Worm (Caenorhabditis elegans) whole organism, L4 larva: Measurements from ENCODE around the gene F35G12.7.

ENCODE experiments used
- F37D6.2 ChIP-seq: sonication (generic microtip); optimal IDR thresholded peaks from 2 replicates; lab custom pipeline; 2016; ENCODE audit warnings: mild to moderate bottlenecking, missing genetic modification characterization, missing compliant biosample characterization
- R02D3.7 ChIP-seq: fragments of 150-350 bp; sonication (generic microtip); optimal IDR thresholded peaks from 3 replicates; lab custom pipeline; 2014; ENCODE audit warnings: missing biosample characterization, missing genetic modification characterization
- T20F7.1 ChIP-seq: fragments of 200-800 bp; sonication (Bioruptor generic); optimal IDR thresholded peaks from 2 replicates; lab custom pipeline; 2018; ENCODE audit warnings: mild to moderate bottlenecking, missing genetic modification characterization, missing compliant biosample characterization
- T26A8.4 ChIP-seq: fragments of 200-800 bp; sonication (Bioruptor generic); IDR thresholded peaks from 2 replicates; pipeline ENCODE4 v1.3.6; 2022; ENCODE audit warnings: missing genetic modification characterization, missing compliant biosample characterization
- Y48G9A.11 ChIP-seq: fragments of 200-800 bp; sonication (Bioruptor generic); IDR thresholded peaks from 2 replicates; pipeline ENCODE4 v1.3.6; 2022; ENCODE audit warnings: missing genetic modification reagents, missing genetic modification characterization, missing compliant biosample characterization
- Y5F2A.4 ChIP-seq: fragments of 200-800 bp; sonication (Bioruptor generic); optimal IDR thresholded peaks from 2 replicates; lab custom pipeline; 2018; ENCODE audit warnings: mild to moderate bottlenecking, missing genetic modification characterization, missing compliant biosample characterization
- aha-1 ChIP-seq: fragments of 150-350 bp; peaks from one replicate; lab custom pipeline; 2014; ENCODE audit warnings: missing biosample characterization, missing genetic modification characterization
- aly-2 ChIP-seq: sonication (generic microtip); optimal IDR thresholded peaks from 2 replicates; lab custom pipeline; 2018; ENCODE audit warnings: missing biosample characterization, missing genetic modification characterization
- ama-1 ChIP-seq: fragments of 150-350 bp; optimal IDR thresholded peaks from 2 replicates; lab custom pipeline; 2014; ENCODE audit warnings: inconsistent platforms, mixed read lengths
- attf-4 ChIP-seq: sonication (generic microtip); optimal IDR thresholded peaks from 3 replicates; lab custom pipeline; 2017; ENCODE audit warnings: missing biosample characterization, missing genetic modification characterization
- ceh-28 ChIP-seq: fragments of 150-350 bp; optimal IDR thresholded peaks from 2 replicates; lab custom pipeline; 2014; ENCODE audit warnings: missing biosample characterization, missing genetic modification reagents, missing genetic modification characterization
- ceh-32 ChIP-seq: sonication (generic microtip); optimal IDR thresholded peaks from 2 replicates; lab custom pipeline; 2016; ENCODE audit warnings: mild to moderate bottlenecking, missing genetic modification characterization, missing compliant biosample characterization; ENCODE audit not compliant: poor library complexity
- ceh-44 ChIP-seq: fragments of 200-800 bp; sonication (Bioruptor generic); IDR thresholded peaks from 2 replicates; pipeline ENCODE4 v1.3.6; 2022; ENCODE audit warnings: missing genetic modification reagents, missing genetic modification characterization, missing compliant biosample characterization
- ceh-82 ChIP-seq: sonication (generic microtip); optimal IDR thresholded peaks from 2 replicates; lab custom pipeline; 2017; ENCODE audit warnings: missing biosample characterization, missing genetic modification characterization
- cey-2 ChIP-seq: sonication (generic microtip); optimal IDR thresholded peaks from 3 replicates; lab custom pipeline; 2017; ENCODE audit warnings: missing genetic modification characterization, mild to moderate bottlenecking, missing compliant biosample characterization, antibody characterized with exemption, borderline replicate concordance; ENCODE audit not compliant: insufficient read depth
- daf-19 ChIP-seq: fragments of 200-800 bp; sonication (Bioruptor generic); conservative IDR thresholded peaks from 2 replicates; pipeline ENCODE4 v1.3.6; 2022; ENCODE audit warnings: missing genetic modification characterization, missing compliant biosample characterization
- daf-8 ChIP-seq: fragments of 200-800 bp; sonication (Bioruptor generic); IDR thresholded peaks from 2 replicates; pipeline ENCODE4 v1.3.6; 2022; ENCODE audit warnings: missing genetic modification characterization, missing compliant biosample characterization
- dmd-9 ChIP-seq: fragments of 200-800 bp; sonication (Bioruptor generic); IDR thresholded peaks from 2 replicates; pipeline ENCODE4 v1.3.6; 2022; ENCODE audit warnings: missing genetic modification reagents, missing genetic modification characterization, missing compliant biosample characterization
- dpl-1 ChIP-seq: fragments of 150-350 bp; optimal IDR thresholded peaks from 2 replicates; lab custom pipeline; 2014; ENCODE audit warnings: missing biosample characterization, missing genetic modification reagents, missing genetic modification characterization
- egl-27 ChIP-seq: sonication (generic microtip); optimal IDR thresholded peaks from 3 replicates; lab custom pipeline; 2017; ENCODE audit warnings: missing biosample characterization, missing genetic modification reagents, missing genetic modification characterization
- egl-43 ChIP-seq: fragments of 200-800 bp; sonication (Bioruptor generic); IDR thresholded peaks from 2 replicates; pipeline ENCODE4 v1.3.6; 2022; ENCODE audit warnings: missing genetic modification reagents, missing genetic modification characterization, missing compliant biosample characterization
- fos-1 ChIP-seq: fragments of 150-350 bp; optimal IDR thresholded peaks from 2 replicates; lab custom pipeline; 2014; ENCODE audit warnings: missing biosample characterization, missing genetic modification characterization
- hif-1 ChIP-seq, 2 experiments: sonication (generic microtip); optimal IDR thresholded peaks; 2 replicates each; lab custom pipeline; 2016 to 2017; ENCODE audit warnings: missing compliant biosample characterization in 2 of 2, missing genetic modification characterization in 2 of 2, missing genetic modification reagents in 2 of 2, missing genotype in 2 of 2, mild to moderate bottlenecking in 1 of 2
- hlh-11 ChIP-seq: fragments of 200-800 bp; sonication (Bioruptor generic); optimal IDR thresholded peaks from 2 replicates; lab custom pipeline; 2018; ENCODE audit warnings: mild to moderate bottlenecking, missing genetic modification characterization, missing compliant biosample characterization
- hmg-1.1 ChIP-seq: fragments of 200-800 bp; sonication (Bioruptor generic); IDR thresholded peaks from 2 replicates; pipeline ENCODE4 v1.3.6; 2022; ENCODE audit warnings: missing genetic modification reagents, missing genetic modification characterization, missing compliant biosample characterization
- lim-7 ChIP-seq: fragments of 200-800 bp; sonication (Bioruptor generic); IDR thresholded peaks from 2 replicates; pipeline ENCODE4 v1.3.6; 2022; ENCODE audit warnings: missing genetic modification characterization, missing compliant biosample characterization
- lin-13 ChIP-seq: fragments of 150-350 bp; optimal IDR thresholded peaks from 2 replicates; lab custom pipeline; 2014; ENCODE audit warnings: missing biosample characterization, missing genetic modification reagents, missing genetic modification characterization
- lin-15B ChIP-seq: fragments of 150-350 bp; sonication (generic microtip); optimal IDR thresholded peaks from 3 replicates; lab custom pipeline; 2014; ENCODE audit warnings: missing biosample characterization, missing genetic modification characterization
- lin-29 ChIP-seq: fragments of 200-800 bp; sonication (Bioruptor generic); IDR thresholded peaks from 2 replicates; pipeline ENCODE4 v1.3.6; 2022; ENCODE audit warnings: missing genetic modification reagents, missing genetic modification characterization, missing compliant biosample characterization
- lin-39 ChIP-seq: fragments of 150-350 bp; optimal IDR thresholded peaks from 2 replicates; lab custom pipeline; 2014; ENCODE audit warnings: missing biosample characterization, missing genetic modification reagents, missing genetic modification characterization
- lir-3 ChIP-seq: sonication (generic microtip); optimal IDR thresholded peaks from 2 replicates; lab custom pipeline; 2016; ENCODE audit warnings: mild to moderate bottlenecking, missing genetic modification characterization, missing compliant biosample characterization
- mdl-1 ChIP-seq, 2 experiments: fragments of 150-350 bp in 1 of 2; sonication (generic microtip) in 1 of 2; optimal IDR thresholded peaks; 2 replicates each; lab custom pipeline; 2014 to 2017; ENCODE audit warnings: missing biosample characterization in 2 of 2, missing genetic modification characterization in 2 of 2
- mep-1 ChIP-seq: fragments of 150-350 bp; sonication (generic microtip); optimal IDR thresholded peaks from 3 replicates; lab custom pipeline; 2014; ENCODE audit warnings: missing biosample characterization, missing genetic modification characterization
- mes-2 ChIP-seq: sonication (generic microtip); optimal IDR thresholded peaks from 2 replicates; lab custom pipeline; 2016; ENCODE audit warnings: missing genotype, mild to moderate bottlenecking, missing genetic modification characterization, missing compliant biosample characterization; ENCODE audit not compliant: poor library complexity, severe bottlenecking
- mxl-2 ChIP-seq: fragments of 200-800 bp; sonication (Bioruptor generic); conservative IDR thresholded peaks from 2 replicates; pipeline ENCODE4 v1.3.6; 2022; ENCODE audit warnings: missing genetic modification reagents, missing genetic modification characterization, missing compliant biosample characterization
- nhr-111 ChIP-seq: fragments of 200-800 bp; sonication (Bioruptor generic); optimal IDR thresholded peaks from 2 replicates; lab custom pipeline; 2018; ENCODE audit warnings: mild to moderate bottlenecking, missing genetic modification characterization, missing compliant biosample characterization
- nhr-28 ChIP-seq: fragments of 150-350 bp; optimal IDR thresholded peaks from 2 replicates; lab custom pipeline; 2014; ENCODE audit warnings: missing biosample characterization, missing genetic modification characterization
- nhr-41 ChIP-seq: fragments of 200-800 bp; sonication (Bioruptor generic); IDR thresholded peaks from 2 replicates; pipeline ENCODE4 v1.3.6; 2022; ENCODE audit warnings: missing genetic modification reagents, missing genetic modification characterization, missing compliant biosample characterization
- nhr-48 ChIP-seq: sonication (generic microtip); optimal IDR thresholded peaks from 2 replicates; lab custom pipeline; 2016; ENCODE audit warnings: mild to moderate bottlenecking, missing genetic modification characterization, missing compliant biosample characterization
- nhr-77 ChIP-seq: fragments of 150-350 bp; optimal IDR thresholded peaks from 2 replicates; lab custom pipeline; 2014; ENCODE audit warnings: missing biosample characterization, missing genetic modification characterization
- php-3 ChIP-seq: fragments of 200-800 bp; sonication (Bioruptor generic); IDR thresholded peaks from 2 replicates; pipeline ENCODE4 v1.3.6; 2022; ENCODE audit warnings: missing genetic modification reagents, missing genetic modification characterization, missing compliant biosample characterization
- pqm-1 ChIP-seq: sonication (generic microtip); optimal IDR thresholded peaks from 2 replicates; lab custom pipeline; 2017; ENCODE audit warnings: missing biosample characterization, missing genetic modification characterization
- saeg-2 ChIP-seq: fragments of 200-800 bp; sonication (Bioruptor generic); IDR thresholded peaks from 2 replicates; pipeline ENCODE4 v1.3.6; 2022; ENCODE audit warnings: missing genetic modification reagents, missing genetic modification characterization, missing compliant biosample characterization
- skn-1 ChIP-seq: fragments of 150-350 bp; optimal IDR thresholded peaks from 2 replicates; lab custom pipeline; 2014; ENCODE audit warnings: missing biosample characterization, missing genetic modification characterization
- snpc-1.2 ChIP-seq: fragments of 200-800 bp; sonication (Bioruptor generic); IDR thresholded peaks from 2 replicates; pipeline ENCODE4 v1.3.6; 2022; ENCODE audit warnings: missing genetic modification reagents, missing genetic modification characterization, missing compliant biosample characterization
- spr-1 ChIP-seq: sonication (generic microtip); optimal IDR thresholded peaks from 2 replicates; lab custom pipeline; 2016; ENCODE audit warnings: mild to moderate bottlenecking, missing genetic modification characterization, missing compliant biosample characterization
- vab-7 ChIP-seq: fragments of 200-800 bp; sonication (Bioruptor generic); IDR thresholded peaks from 2 replicates; pipeline ENCODE4 v1.3.6; 2022; ENCODE audit warnings: missing genetic modification reagents, missing genetic modification characterization, missing compliant biosample characterization
- zfp-3 ChIP-seq: fragments of 200-800 bp; sonication (Bioruptor generic); conservative IDR thresholded peaks from 2 replicates; pipeline ENCODE4 v1.3.6; 2022; ENCODE audit warnings: missing genetic modification reagents, missing genetic modification characterization, missing compliant biosample characterization
- zip-11 ChIP-seq: fragments of 200-800 bp; sonication (Bioruptor generic); IDR thresholded peaks from 2 replicates; pipeline ENCODE4 v1.3.6; 2022; ENCODE audit warnings: missing genetic modification characterization, missing compliant biosample characterization
- zip-2 ChIP-seq: fragments of 150-350 bp; optimal IDR thresholded peaks from 2 replicates; lab custom pipeline; 2014; ENCODE audit warnings: missing biosample characterization, missing genetic modification characterization
- ztf-7 ChIP-seq: fragments of 150-350 bp; optimal IDR thresholded peaks from 2 replicates; lab custom pipeline; 2014; ENCODE audit warnings: missing biosample characterization, missing genetic modification characterization

F35G12.7 gene

DNA sequence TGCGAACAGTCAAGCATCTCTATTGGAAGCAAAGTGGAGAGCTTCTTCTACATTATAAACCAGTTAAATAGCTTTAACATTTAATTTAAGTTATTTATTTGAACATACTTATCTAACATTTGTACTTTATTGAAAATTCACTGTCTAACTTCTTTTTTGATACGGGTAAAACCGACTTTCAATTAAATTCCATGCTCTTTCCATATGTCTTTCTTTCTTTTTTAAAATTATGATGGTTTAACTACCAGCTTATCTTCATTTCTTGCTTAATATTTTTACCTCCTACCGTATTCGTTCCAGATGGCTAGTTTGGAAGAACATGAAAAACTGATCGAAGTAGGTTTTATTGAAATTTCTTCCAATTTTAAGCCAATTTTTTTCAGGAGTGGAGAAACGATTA lies 5.6 kb downstream of the F35G12.7 start, which contains the start of gene F35G12.12:
TSS of gene F35G12.12 (plus strand) at position 301 of the 400 bp plus-strand sequence.
- TF ChIP-seq attf-4: no peak
- no peak for TF ChIP-seq T26A8.4 (GFP tag; lab: Robert Waterston, UW)
- TF ChIP-seq lim-7 (GFP tag; lab: Robert Waterston, UW): no peak
- no peak for TF ChIP-seq ceh-28
- TF ChIP-seq mdl-1 (tag; optimal IDR thresholded peaks at IDR 0.05; lab: Kevin White, UChicago): no peak
- no peak for TF ChIP-seq egl-27 (tag; lab: Kevin White, UChicago)
- TF ChIP-seq, all 104 proteins: peak for 0

DNA sequence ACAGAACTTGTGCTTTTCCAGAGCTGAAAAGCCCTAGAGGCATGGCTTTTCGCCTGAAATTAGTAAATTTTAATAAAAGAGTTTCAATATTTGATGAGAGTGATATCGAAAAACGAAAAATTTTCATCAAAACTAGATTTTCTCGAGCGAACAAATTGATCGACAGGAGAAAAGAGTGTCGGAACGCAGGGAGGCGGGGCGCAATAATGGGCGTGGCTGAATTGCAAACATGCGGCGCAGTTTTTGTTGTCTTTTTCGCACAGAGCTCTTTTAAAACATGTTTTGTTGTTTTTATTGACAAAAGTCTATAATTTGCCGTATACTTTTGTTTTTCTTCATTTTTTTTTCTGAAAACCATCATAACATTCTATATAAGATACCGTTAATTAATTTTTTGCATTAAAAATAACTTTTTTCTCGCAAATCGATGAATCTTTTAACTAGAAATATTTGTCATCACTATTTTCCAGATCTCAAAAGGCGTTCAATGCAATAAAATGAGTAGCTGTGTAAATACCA lies 8.7 kb downstream of the F35G12.7 start, which contains the start of the genes sel-5 and wdr-48:
TSS of gene sel-5 (minus strand) at position 53 of the 519 bp plus-strand sequence.
TSS of gene wdr-48 (plus strand) at position 469 of the 519 bp plus-strand sequence.
- no peak for TF ChIP-seq zip-11 (GFP tag; lab: Robert Waterston, UW)
- TF ChIP-seq nhr-77 (tag; lab: Kevin White, UChicago): no peak
- TF ChIP-seq mxl-2: no peak
- TF ChIP-seq ceh-32 (tag; lab: Kevin White, UChicago): no peak
- no peak for TF ChIP-seq spr-1 (tag; lab: Kevin White, UChicago)
- no peak for TF ChIP-seq ceh-44 (GFP tag; lab: Robert Waterston, UW)
- TF ChIP-seq skn-1 (tag; lab: Kevin White, UChicago): no peak
- TF ChIP-seq hmg-1.1 (GFP tag; lab: Robert Waterston, UW): no peak; the same call in 1 of the 2 replicates
- no peak for TF ChIP-seq fos-1
- TF ChIP-seq F37D6.2 (tag; lab: Kevin White, UChicago): no peak
- no peak for TF ChIP-seq daf-8
- TF ChIP-seq lin-13 (GFP tag; lab: Kevin White, UChicago): no peak
- TF ChIP-seq zip-2 (tag; lab: Kevin White, UChicago): no peak
- no peak for TF ChIP-seq Y5F2A.4 (GFP tag; lab: Kevin White, UChicago)
- TF ChIP-seq egl-27 (tag; lab: Kevin White, UChicago): no peak
- TF ChIP-seq vab-7 (GFP tag; lab: Robert Waterston, UW): no peak
- TF ChIP-seq dpl-1: peak; percentile 47
- TF ChIP-seq hlh-11 (tag; lab: Kevin White, UChicago): no peak
- TF ChIP-seq zfp-3 (GFP tag; lab: Robert Waterston, UW): no peak
- no peak for TF ChIP-seq aly-2
- TF ChIP-seq T26A8.4 (GFP tag; lab: Robert Waterston, UW): no peak
- no peak for TF ChIP-seq nhr-41 (GFP tag; lab: Robert Waterston, UW)
- TF ChIP-seq R02D3.7 (tag; lab: Kevin White, UChicago): no peak
- TF ChIP-seq nhr-111 (GFP tag; lab: Kevin White, UChicago): no peak
- TF ChIP-seq T20F7.1 (GFP tag; lab: Kevin White, UChicago): no peak
- TF ChIP-seq hif-1 (tag; optimal IDR thresholded peaks at IDR 0.05; lab: Kevin White, UChicago): no peak
- TF ChIP-seq lir-3 (tag; lab: Kevin White, UChicago): no peak
- TF ChIP-seq pqm-1: no peak
- no peak for TF ChIP-seq egl-43 (GFP tag; lab: Robert Waterston, UW)
- peak; percentile 66 for TF ChIP-seq mes-2
- no peak for TF ChIP-seq ceh-82 (tag; lab: Kevin White, UChicago)
- no peak for TF ChIP-seq Y48G9A.11 (GFP tag; lab: Robert Waterston, UW)
- no peak for TF ChIP-seq lin-15B (tag; lab: Kevin White, UChicago)
- TF ChIP-seq snpc-1.2 (GFP tag; lab: Robert Waterston, UW): no peak
- no peak for TF ChIP-seq ama-1 (lab: Kevin White, UChicago)
- no peak for TF ChIP-seq cey-2 (tag; lab: Kevin White, UChicago)
- peak; percentile 38 for TF ChIP-seq nhr-28 (tag; lab: Kevin White, UChicago)
- no peak for TF ChIP-seq nhr-48 (tag; lab: Kevin White, UChicago)
- TF ChIP-seq lin-29: no peak
- no peak for TF ChIP-seq dmd-9
- TF ChIP-seq mep-1: peak; percentile 55
- no peak for TF ChIP-seq aha-1 (tag; lab: Kevin White, UChicago)
- no peak for TF ChIP-seq lin-39 (tag; lab: Kevin White, UChicago)
- no peak for TF ChIP-seq ztf-7 (tag; lab: Kevin White, UChicago)
- no peak for TF ChIP-seq php-3 (GFP tag; lab: Robert Waterston, UW)
- TF ChIP-seq saeg-2: no peak
- no peak for TF ChIP-seq daf-19
